Worm (Caenorhabditis elegans) whole organism, dauer: ENCODE measurements around the gene F45D3.1.

Experiments used
- unc-62 ChIP-seq: sonication (generic microtip); optimal IDR thresholded peaks from 2 replicates; lab custom pipeline; 2017; ENCODE audit warnings: missing biosample characterization, missing genetic modification reagents, missing genetic modification characterization

F45D3.1 gene

ce11 chrV:12541207-12541606 lies 14.3 kb downstream of the F45D3.1 start:
- TF ChIP-seq unc-62 (GFP tag; lab: Kevin White, UChicago) = no peak

- TF ChIP-seq unc-62 (GFP tag; lab: Kevin White, UChicago) = no peak
Measured at ce11 chrV:12542683-12543319, 15.9 kb downstream of the F45D3.1 start.

ce11 chrV:12548830-12549229 lies 22.0 kb downstream of the F45D3.1 start:
- TF ChIP-seq unc-62 (GFP tag; lab: Kevin White, UChicago) = no peak

ce11 chrV:12549604-12550003 lies 22.7 kb downstream of the F45D3.1 start:
- TF ChIP-seq unc-62 (GFP tag; lab: Kevin White, UChicago) = no peak

- no peak for TF ChIP-seq unc-62 (GFP tag; lab: Kevin White, UChicago)
Measured at ce11 chrV:12550036-12550626, 23.3 kb downstream of the F45D3.1 start, which contains the start of gene F45D3.3. Gene F45D3.3, minus strand, starts transcription at chrV:12550385.

ce11 chrV:12550755-12551154 lies 23.9 kb downstream of the F45D3.1 start:
- TF ChIP-seq unc-62 (GFP tag; lab: Kevin White, UChicago) = no peak

ce11 chrV:12551638-12552478 lies 25.0 kb downstream of the F45D3.1 start:
- TF ChIP-seq unc-62 (GFP tag; lab: Kevin White, UChicago) = no peak

- no peak for TF ChIP-seq unc-62 (GFP tag; lab: Kevin White, UChicago)
Measured at ce11 chrV:12552671-12553212, 25.9 kb downstream of the F45D3.1 start, which contains the start of gene F45D3.4. Gene F45D3.4, minus strand, starts transcription at chrV:12553191.

- TF ChIP-seq unc-62 (GFP tag; lab: Kevin White, UChicago) = no peak
Measured at ce11 chrV:12553286-12553725, 26.4 kb downstream of the F45D3.1 start.

- TF ChIP-seq unc-62 (GFP tag; lab: Kevin White, UChicago) = no peak
Measured at ce11 chrV:12554172-12555031, 27.5 kb downstream of the F45D3.1 start.

ce11 chrV:12555872-12556271 lies 29.0 kb downstream of the F45D3.1 start:
- no peak for TF ChIP-seq unc-62 (GFP tag; lab: Kevin White, UChicago)

ce11 chrV:12556904-12557303 lies 30.0 kb downstream of the F45D3.1 start:
- TF ChIP-seq unc-62 (GFP tag; lab: Kevin White, UChicago) = no peak

- TF ChIP-seq unc-62 (GFP tag; lab: Kevin White, UChicago) = no peak
Measured at ce11 chrV:12560328-12560782, 33.5 kb downstream of the F45D3.1 start, which contains the start of gene sel-1. Gene sel-1, plus strand, starts transcription at chrV:12560732.

ce11 chrV:12563187-12563586 lies 36.3 kb downstream of the F45D3.1 start, which contains the start of gene mrps-5:
Gene mrps-5, plus strand, starts transcription at chrV:12563487.
- no peak for TF ChIP-seq unc-62 (GFP tag; lab: Kevin White, UChicago)

- no peak for TF ChIP-seq unc-62 (GFP tag; lab: Kevin White, UChicago)
Measured at ce11 chrV:12564902-12565301, 38.0 kb downstream of the F45D3.1 start.
